Fruit fly (Drosophila melanogaster): ENCODE data around the gene Gld.

The Gld gene

DNA sequence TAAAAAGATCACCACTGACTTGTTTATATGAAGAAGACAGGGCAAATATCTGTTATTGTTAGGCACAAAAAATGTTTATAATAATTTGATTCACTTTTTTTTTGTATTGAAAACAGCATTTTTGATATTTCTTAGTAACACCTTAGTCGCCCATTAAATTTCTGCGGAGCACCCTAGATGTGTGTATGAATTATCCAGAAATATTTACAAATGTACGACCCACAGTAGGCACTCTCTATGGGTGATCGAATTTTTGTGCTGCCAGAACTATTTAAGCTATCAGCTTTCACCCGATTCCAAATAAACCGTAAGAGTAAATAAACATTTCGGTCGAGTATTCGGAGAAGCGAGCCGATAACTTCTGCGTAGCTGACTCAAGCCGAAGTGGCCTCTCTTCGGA, 20.2 kb upstream of the Gld start, which contains the start of gene RacGAP84C:
TSS of gene RacGAP84C (plus strand) at position 301 of the 400 bp plus-strand sequence.
- TF ChIP-seq zen (tag; optimal IDR thresholded peaks at IDR 0.05) (no peak), CG10543 (GFP tag; optimal IDR thresholded peaks at IDR 0.05) (no peak), Bteb2 (GFP tag; optimal IDR thresholded peaks at IDR 0.05) (no peak), fu2 (GFP tag; optimal IDR thresholded peaks at IDR 0.05) (no peak), Sox102F (GFP tag; optimal IDR thresholded peaks at IDR 0.05) (no peak), cato (GFP tag; optimal IDR thresholded peaks at IDR 0.05; ENCODE audit: borderline replicate concordance) (no peak), btn (GFP tag; optimal IDR thresholded peaks at IDR 0.05) (no peak), Mad (GFP tag; optimal IDR thresholded peaks at IDR 0.05) (no peak), CG34224 (GFP tag; IDR thresholded peaks at IDR 0.05; ENCODE audit: partially characterized antibody) (no peak)

DNA sequence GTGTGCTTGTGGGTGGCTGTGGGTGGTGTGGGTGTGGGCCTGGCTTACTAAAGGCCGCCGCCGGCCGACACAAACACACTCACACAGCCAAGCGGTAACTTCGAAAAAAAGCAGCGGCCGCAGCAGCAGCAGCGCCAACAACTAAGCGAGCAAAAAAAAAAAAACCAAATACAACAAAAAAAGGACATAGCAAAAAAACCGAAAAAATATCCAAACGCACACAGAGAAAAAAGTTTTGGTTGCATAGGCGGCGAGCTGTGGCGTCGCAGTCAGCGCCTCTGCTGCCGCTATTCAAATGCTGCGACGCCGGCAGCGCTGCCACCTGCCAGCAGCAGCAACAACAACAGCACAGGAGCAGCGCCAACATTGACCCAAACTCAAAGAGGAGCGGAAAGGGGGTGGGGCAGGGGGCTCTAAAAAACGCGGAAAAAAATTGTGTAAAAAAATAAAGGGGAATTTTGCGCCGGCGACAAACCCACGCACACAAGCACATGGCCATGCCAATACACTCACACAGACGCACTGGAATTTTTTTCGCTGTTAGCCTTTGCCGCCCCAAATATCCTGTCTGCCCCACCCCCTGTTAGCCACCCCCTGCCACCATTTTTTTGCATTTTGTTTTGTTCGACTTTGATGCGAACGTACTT, 16.9 kb upstream of the Gld start:
- 0 out of 2 replicates have a peak, but pooled peaks have one; percentile 24 for TF ChIP-seq CG4360 (GFP tag; IDR thresholded peaks at IDR 0.05)
- TF ChIP-seq sqz (GFP tag; optimal IDR thresholded peaks at IDR 0.05): peak; percentile 92
- TF ChIP-seq ash1 (GFP tag; optimal IDR thresholded peaks at IDR 0.05): no peak
- peak; percentile 23 for TF ChIP-seq nom (GFP tag; optimal IDR thresholded peaks at IDR 0.05)
- TF ChIP-seq Adf1 (GFP tag; IDR thresholded peaks at IDR 0.05): peak; percentile 89
- 0 out of 2 replicates have a peak, but pooled peaks have one; percentile 9 for TF ChIP-seq CG9215 (GFP tag; IDR thresholded peaks at IDR 0.05)

DNA sequence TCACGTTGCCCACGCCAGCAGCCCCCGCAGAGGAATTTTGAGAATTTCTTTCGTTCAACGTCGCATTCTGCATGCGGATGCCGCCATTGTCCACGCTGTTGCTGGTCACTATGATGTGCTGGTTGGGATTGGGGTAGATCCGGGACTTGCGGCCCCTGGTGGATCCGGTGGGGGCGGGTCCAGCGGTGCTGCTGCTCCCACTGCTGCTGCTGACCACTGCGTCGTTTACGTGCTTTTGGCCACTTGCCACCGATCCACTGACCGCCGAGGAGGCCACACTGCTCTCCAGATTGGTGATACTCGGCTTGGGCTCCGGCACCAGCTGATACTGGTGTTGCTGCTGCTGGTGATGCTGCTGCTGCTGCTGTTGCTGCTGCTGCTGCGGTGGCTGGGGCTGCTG, 11.3 kb upstream of the Gld start:
- TF ChIP-seq Hr39 (optimal IDR thresholded peaks at IDR 0.05): peak; percentile 53
- peak; percentile 40 for TF ChIP-seq CG8478 (optimal IDR thresholded peaks at IDR 0.05)
- peak; percentile 17 for TF ChIP-seq Ets65A (GFP tag)
- TF ChIP-seq CG6654 (GFP tag; optimal IDR thresholded peaks at IDR 0.05): no peak

DNA sequence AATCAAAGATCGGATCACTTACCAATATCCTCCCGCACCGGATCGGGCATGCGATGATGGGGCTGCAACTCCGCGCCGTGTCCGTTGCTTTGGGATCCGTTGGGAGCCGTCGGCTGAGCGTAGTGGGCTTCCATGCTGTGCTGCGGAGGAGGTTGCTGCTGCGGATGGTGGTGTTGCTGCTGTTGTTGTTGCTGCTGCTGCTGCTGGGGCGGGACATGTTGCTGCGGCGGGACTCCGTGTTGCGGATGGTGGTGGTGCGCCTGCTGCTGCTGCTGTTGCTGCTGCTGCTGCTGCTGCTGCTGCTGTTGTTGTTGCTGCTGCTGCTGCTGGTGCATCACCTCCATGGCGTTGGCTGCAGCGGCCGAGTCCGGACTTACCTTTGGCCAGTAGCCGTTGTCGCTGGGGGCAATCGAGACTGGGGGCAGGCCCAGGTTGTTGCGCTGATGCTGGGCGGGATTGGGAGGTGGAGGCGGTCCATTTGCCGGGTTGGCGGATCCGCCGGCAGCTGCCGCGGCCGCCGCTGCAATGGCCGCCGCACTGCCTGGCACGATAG, 9.5 kb upstream of the Gld start:
- no peak for TF ChIP-seq crp (GFP tag; optimal IDR thresholded peaks at IDR 0.05)
- TF ChIP-seq CG13775 (GFP tag; optimal IDR thresholded peaks at IDR 0.05): no peak
- 0 out of 2 replicates have a peak, but pooled peaks have one; percentile 22 for TF ChIP-seq CG9215 (GFP tag; IDR thresholded peaks at IDR 0.05)
- no peak for TF ChIP-seq nom (GFP tag; optimal IDR thresholded peaks at IDR 0.05)
- TF ChIP-seq Dref (GFP tag; IDR thresholded peaks at IDR 0.05): no peak
- no peak for TF ChIP-seq Dad (GFP tag; optimal IDR thresholded peaks at IDR 0.05)
- no peak for TF ChIP-seq CG7271 (tag; optimal IDR thresholded peaks at IDR 0.05)
- TF ChIP-seq MBD-R2 (GFP tag; IDR thresholded peaks at IDR 0.05): no peak
- TF ChIP-seq Dfd (GFP tag; optimal IDR thresholded peaks at IDR 0.05): peak in 1 of 2 experiments; percentile 69
- no peak for TF ChIP-seq al (GFP tag; IDR thresholded peaks at IDR 0.05)
- peak; percentile 60 for TF ChIP-seq Ets65A (GFP tag)
- no peak for TF ChIP-seq sug (tag; optimal IDR thresholded peaks at IDR 0.05)
- no peak for TF ChIP-seq H2.0 (GFP tag; IDR thresholded peaks at IDR 0.05)
- TF ChIP-seq CG4328 (GFP tag; optimal IDR thresholded peaks at IDR 0.05): no peak
- TF ChIP-seq trh (GFP tag; optimal IDR thresholded peaks at IDR 0.05): no peak
- TF ChIP-seq ase (GFP tag; IDR thresholded peaks at IDR 0.05): no peak
- TF ChIP-seq Ravus (GFP tag; IDR thresholded peaks at IDR 0.05): no peak
- TF ChIP-seq CG10543 (GFP tag; optimal IDR thresholded peaks at IDR 0.05): no peak
- TF ChIP-seq ems (GFP tag; optimal IDR thresholded peaks at IDR 0.05): no peak

DNA sequence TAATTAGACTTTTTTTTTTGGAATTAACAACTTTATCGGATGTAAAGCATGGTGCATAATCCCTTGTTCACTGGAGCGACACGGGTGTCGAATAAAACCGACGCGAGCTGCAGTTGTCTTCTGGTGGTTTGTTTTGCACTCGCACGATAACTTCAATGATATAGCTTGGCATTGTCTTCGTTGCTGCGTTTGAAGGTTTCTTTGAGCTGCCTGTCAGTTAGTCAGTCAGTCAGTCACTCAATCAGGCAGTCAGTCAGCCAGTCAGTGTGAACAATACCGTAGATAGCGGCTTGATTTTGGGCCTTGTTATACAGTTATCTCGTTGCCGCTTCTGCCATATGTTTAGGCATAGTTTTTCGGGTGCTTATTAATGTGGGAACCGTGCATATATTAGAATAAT, 5.9 kb downstream of the Gld start:
- peak; percentile 95 for TF ChIP-seq CG8281 (tag; optimal IDR thresholded peaks at IDR 0.05)
- TF ChIP-seq CG4820 (GFP tag; optimal IDR thresholded peaks at IDR 0.05): no peak
- TF ChIP-seq Ets65A (GFP tag): peak; percentile 57
